Worm (Caenorhabditis elegans): Measurements from ENCODE around the gene memo-1.

Gene memo-1

ce11 chrV:7816486-7816885, 30.5 kb downstream of the memo-1 start:
- TF ChIP-seq elt-1 (tag; optimal IDR thresholded peaks at IDR 0.05) (peak; percentile 11), fkh-10 (GFP tag; optimal IDR thresholded peaks at IDR 0.05) (peak; percentile 24), lsy-12 (tag; optimal IDR thresholded peaks at IDR 0.05) (no peak)

DNA sequence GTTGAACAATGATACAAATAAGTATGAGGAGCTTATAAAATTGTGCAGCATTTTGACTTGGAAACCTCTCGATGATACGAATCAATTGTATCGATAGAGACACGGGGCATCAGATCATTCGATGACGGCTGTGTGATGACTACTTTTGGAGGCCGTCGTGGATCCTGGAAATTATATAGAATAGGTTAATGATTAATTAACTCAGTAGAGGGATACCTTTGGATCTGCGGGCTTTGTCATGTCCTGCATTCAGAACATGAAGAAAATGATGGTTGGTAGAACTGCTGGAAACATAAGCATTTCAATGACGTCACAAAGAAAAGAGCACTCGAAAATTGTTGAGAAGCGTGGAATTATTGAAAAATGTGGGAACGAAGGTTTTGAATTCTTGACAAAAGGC, 32.4 kb downstream of the memo-1 start, which contains the start of gene ZK742.6:
Gene ZK742.6 (minus strand): TSS at position 342 of the 400 bp plus-strand sequence.
- TF ChIP-seq egl-5 (tag; optimal IDR thresholded peaks at IDR 0.05) (no peak), aly-2 (tag; optimal IDR thresholded peaks at IDR 0.05) (peak; percentile 73)

DNA sequence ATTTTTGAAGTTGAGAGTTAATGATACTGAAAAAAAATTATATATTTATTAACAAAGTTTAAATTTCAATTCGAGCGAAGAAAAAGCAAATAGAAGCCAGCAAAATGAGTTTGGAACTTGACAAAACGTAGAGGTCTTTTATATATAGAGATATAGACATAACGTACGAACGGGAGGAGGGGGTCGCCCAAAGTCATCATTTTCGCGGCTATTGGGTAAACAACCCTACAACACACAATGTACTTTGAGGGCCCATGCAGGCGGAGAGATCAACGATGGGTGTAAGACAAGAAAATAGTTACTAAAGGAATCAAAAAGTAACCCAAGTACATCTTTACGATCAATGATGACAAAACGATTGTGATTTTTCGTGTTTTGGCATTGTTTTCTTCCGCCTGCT, 35.2 kb downstream of the memo-1 start, which contains the start of gene ZK742.4:
Gene ZK742.4 (minus strand): TSS at position 35 of the 400 bp plus-strand sequence.
- peak; percentile 55 for TF ChIP-seq pha-4 (tag; optimal IDR thresholded peaks at IDR 0.05)
- TF ChIP-seq ceh-82 (tag; optimal IDR thresholded peaks at IDR 0.05): no peak
- no peak for TF ChIP-seq elt-3 (tag; optimal IDR thresholded peaks at IDR 0.05)

- no peak for TF ChIP-seq nhr-23 (tag; optimal IDR thresholded peaks at IDR 0.05)
- no peak for TF ChIP-seq nhr-43 (tag; optimal IDR thresholded peaks at IDR 0.05; ENCODE audit: poor library complexity, severe bottlenecking)
Observed at ce11 chrV:7810591-7810990, 36.4 kb downstream of the memo-1 start.

- TF ChIP-seq unc-62 (GFP tag; optimal IDR thresholded peaks at IDR 0.05) (no peak), nhr-25 (tag; optimal IDR thresholded peaks at IDR 0.05) (no peak), elt-2 (tag; optimal IDR thresholded peaks at IDR 0.05) (peak; percentile 59), nhr-67 (tag; optimal IDR thresholded peaks at IDR 0.05) (no peak), elt-1 (tag; optimal IDR thresholded peaks at IDR 0.05) (no peak), mdl-1 (tag; optimal IDR thresholded peaks at IDR 0.05) (no peak), pha-4 (tag; optimal IDR thresholded peaks at IDR 0.05) (peak; percentile 31), aly-2 (tag; optimal IDR thresholded peaks at IDR 0.05) (no peak), nhr-237 (tag; optimal IDR thresholded peaks at IDR 0.05) (no peak), ztf-11 (tag; optimal IDR thresholded peaks at IDR 0.05) (no peak), ceh-82 (tag; optimal IDR thresholded peaks at IDR 0.05) (no peak), pqm-1 (tag; optimal IDR thresholded peaks at IDR 0.05) (peak; percentile 57), lsy-12 (tag; optimal IDR thresholded peaks at IDR 0.05) (no peak), hmg-11 (tag; optimal IDR thresholded peaks at IDR 0.05) (no peak), sea-2 (GFP tag; optimal IDR thresholded peaks at IDR 0.05) (no peak), tbx-2 (tag; optimal IDR thresholded peaks at IDR 0.05) (no peak), fkh-10 (GFP tag; optimal IDR thresholded peaks at IDR 0.05) (no peak), unc-39 (tag; optimal IDR thresholded peaks at IDR 0.05) (no peak), jun-1 (tag; optimal IDR thresholded peaks at IDR 0.05) (no peak), nhr-28 (tag; optimal IDR thresholded peaks at IDR 0.05) (no peak), egl-27 (tag; optimal IDR thresholded peaks at IDR 0.05) (no peak)
Observed at ce11 chrV:7809320-7810256, 37.4 kb downstream of the memo-1 start, which contains the start of gene ZK742.3. Gene ZK742.3 (minus strand): TSS chrV:7809912.

- no peak for TF ChIP-seq pha-4 (tag; optimal IDR thresholded peaks at IDR 0.05)
- no peak for TF ChIP-seq elt-1 (tag; optimal IDR thresholded peaks at IDR 0.05)
- TF ChIP-seq elt-3 (tag; optimal IDR thresholded peaks at IDR 0.05): no peak
- TF ChIP-seq nhr-77 (tag; optimal IDR thresholded peaks at IDR 0.05): no peak
- TF ChIP-seq elt-2 (tag; optimal IDR thresholded peaks at IDR 0.05): no peak
- TF ChIP-seq nhr-23 (tag; optimal IDR thresholded peaks at IDR 0.05): no peak
- TF ChIP-seq ztf-4 (tag; optimal IDR thresholded peaks at IDR 0.05): no peak
- TF ChIP-seq unc-39 (tag; optimal IDR thresholded peaks at IDR 0.05): no peak
- TF ChIP-seq nhr-11 (tag; optimal IDR thresholded peaks at IDR 0.05): no peak
- TF ChIP-seq ztf-11 (tag; optimal IDR thresholded peaks at IDR 0.05): no peak
- no peak for TF ChIP-seq skn-1 (tag; optimal IDR thresholded peaks at IDR 0.05)
- TF ChIP-seq nhr-12 (tag; optimal IDR thresholded peaks at IDR 0.05): no peak
- TF ChIP-seq nhr-43 (tag; optimal IDR thresholded peaks at IDR 0.05; ENCODE audit: poor library complexity, severe bottlenecking): no peak
- TF ChIP-seq nhr-25 (tag; optimal IDR thresholded peaks at IDR 0.05): no peak
- TF ChIP-seq tbx-2 (tag; optimal IDR thresholded peaks at IDR 0.05): no peak
- no peak for TF ChIP-seq jun-1 (tag; optimal IDR thresholded peaks at IDR 0.05)
- no peak for TF ChIP-seq hmg-11 (tag; optimal IDR thresholded peaks at IDR 0.05)
- no peak for TF ChIP-seq nhr-237 (tag; optimal IDR thresholded peaks at IDR 0.05)
- TF ChIP-seq zag-1 (tag; optimal IDR thresholded peaks at IDR 0.05): no peak
- TF ChIP-seq ceh-9 (tag; optimal IDR thresholded peaks at IDR 0.05): no peak
Observed at ce11 chrV:7808444-7808843, 38.5 kb downstream of the memo-1 start.
